Worm (Caenorhabditis elegans) whole organism, mixed stage, embryonic: ENCODE measurements around the gene sdz-15.

Experiments used
- lsy-2 ChIP-seq: fragments of 150-350 bp; optimal IDR thresholded peaks from 2 replicates; lab custom pipeline; 2014; ENCODE audit warnings: missing biosample characterization, missing genetic modification characterization
- nhr-12 ChIP-seq: fragments of 150-350 bp; optimal IDR thresholded peaks from 2 replicates; lab custom pipeline; 2014; ENCODE audit warnings: missing biosample characterization, missing genetic modification characterization
- snpc-4 ChIP-seq: fragments of 150-350 bp; optimal IDR thresholded peaks from 2 replicates; lab custom pipeline; 2014; ENCODE audit warnings: missing biosample characterization, missing genetic modification characterization

- TF ChIP-seq nhr-12 (tag; lab: Kevin White, UChicago) (no peak), lsy-2 (tag; lab: Kevin White, UChicago) (no peak), snpc-4 (tag; lab: Kevin White, UChicago) (no peak)
Measured at ce11 chrIII:6489493-6489892, 8.8 kb upstream of the sdz-15 start, which contains the start of gene rpt-3.
